Worm (Caenorhabditis elegans): ENCODE measurements around the gene sorf-2.

sorf-2 gene

DNA sequence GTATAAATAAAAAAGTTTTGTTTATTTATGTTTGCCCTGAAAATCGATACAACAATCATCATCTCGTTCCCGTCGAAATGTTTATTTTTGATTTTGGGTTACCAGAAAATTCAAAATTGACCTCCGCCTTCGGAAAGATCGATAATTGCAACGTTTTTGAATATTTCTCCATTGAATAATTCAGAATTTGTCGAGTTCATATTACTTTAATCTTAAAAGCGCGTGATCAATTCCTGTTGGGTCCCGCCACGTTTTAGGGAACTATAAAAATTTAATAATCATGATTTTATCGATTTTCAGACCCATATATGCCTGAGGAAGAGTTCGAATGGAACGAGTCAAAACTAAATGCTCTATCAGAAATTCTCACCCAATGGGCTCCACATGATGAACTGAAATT is at the start of gene sorf-2:
Gene sorf-2, plus strand, starts transcription at position 301 of the 400 bp plus-strand sequence.
- no peak for TF ChIP-seq dao-5 (tag; optimal IDR thresholded peaks at IDR 0.05)
- TF ChIP-seq him-1 (tag; optimal IDR thresholded peaks at IDR 0.05) = no peak
- TF ChIP-seq W03F9.2 (tag; optimal IDR thresholded peaks at IDR 0.05) = no peak

DNA sequence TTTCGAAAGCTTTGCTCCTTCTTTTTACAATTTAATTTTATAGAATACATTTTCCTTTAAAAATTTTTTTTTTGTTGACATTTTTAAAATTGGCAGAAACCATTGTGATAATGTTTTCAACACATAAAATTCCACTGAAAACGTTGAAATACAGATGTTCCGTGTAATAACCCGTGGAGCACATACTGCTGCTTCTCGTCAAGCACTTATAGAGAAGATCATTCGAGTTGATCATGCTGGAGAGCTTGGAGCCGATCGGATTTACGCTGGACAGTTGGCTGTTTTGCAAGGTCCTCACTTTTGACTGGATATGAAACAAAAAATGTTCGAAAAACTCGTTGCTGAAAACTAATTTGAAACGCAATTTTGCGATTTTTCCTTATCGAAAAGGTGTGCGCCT is 48.7 kb upstream of the sorf-2 start, which contains the start of gene clk-1:
Gene clk-1, plus strand, starts transcription at position 155 of the 400 bp plus-strand sequence.
- no peak for TF ChIP-seq W03F9.2 (tag; optimal IDR thresholded peaks at IDR 0.05)
- no peak for TF ChIP-seq him-1 (tag; optimal IDR thresholded peaks at IDR 0.05)
- TF ChIP-seq dao-5 (tag; optimal IDR thresholded peaks at IDR 0.05) = no peak

DNA sequence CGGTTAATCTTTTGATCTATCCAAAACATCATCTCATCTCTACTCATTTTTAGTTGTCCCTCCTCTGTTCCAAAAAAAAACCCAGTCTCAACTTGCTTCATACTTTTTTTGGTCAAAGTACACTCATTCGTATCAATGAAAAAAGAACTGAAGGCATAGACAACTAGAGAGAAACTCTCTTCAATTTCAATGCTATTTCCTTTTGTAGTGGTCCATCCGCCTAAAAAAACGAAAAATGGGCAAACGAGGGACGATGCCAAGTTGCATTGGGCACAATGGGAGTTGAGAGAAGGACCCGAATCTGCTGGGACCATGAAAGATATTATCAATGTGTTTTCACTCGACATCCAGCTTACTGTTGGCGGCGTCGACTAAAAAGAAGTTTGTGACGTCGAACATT is 46.2 kb upstream of the sorf-2 start:
- TF ChIP-seq him-1 (tag; optimal IDR thresholded peaks at IDR 0.05) (no peak), W03F9.2 (tag; optimal IDR thresholded peaks at IDR 0.05) (no peak), dao-5 (tag; optimal IDR thresholded peaks at IDR 0.05) (no peak)

DNA sequence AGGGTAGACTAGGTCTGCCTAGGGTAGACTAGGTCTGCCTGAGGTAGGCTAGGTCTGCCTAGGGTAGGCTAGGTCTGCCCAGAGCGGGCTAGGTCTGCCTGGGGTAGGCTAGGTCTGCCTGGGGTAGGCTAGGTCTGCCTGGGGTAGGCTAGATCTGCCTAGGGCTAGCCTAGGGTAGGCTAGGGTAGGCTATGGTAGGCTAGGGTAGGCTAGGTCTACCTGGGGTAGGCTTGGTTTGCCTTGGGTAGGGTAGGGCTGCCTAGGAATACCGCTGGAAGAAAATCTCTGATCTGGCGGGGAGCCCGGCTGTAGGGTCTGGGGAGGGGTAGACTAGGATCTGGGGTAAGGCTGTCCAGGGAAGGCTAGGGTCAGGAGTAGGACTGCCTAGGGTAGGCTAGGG is 40.9 kb upstream of the sorf-2 start:
- TF ChIP-seq W03F9.2 (tag; optimal IDR thresholded peaks at IDR 0.05) (no peak), dao-5 (tag; optimal IDR thresholded peaks at IDR 0.05) (no peak), him-1 (tag; optimal IDR thresholded peaks at IDR 0.05) (no peak)

DNA sequence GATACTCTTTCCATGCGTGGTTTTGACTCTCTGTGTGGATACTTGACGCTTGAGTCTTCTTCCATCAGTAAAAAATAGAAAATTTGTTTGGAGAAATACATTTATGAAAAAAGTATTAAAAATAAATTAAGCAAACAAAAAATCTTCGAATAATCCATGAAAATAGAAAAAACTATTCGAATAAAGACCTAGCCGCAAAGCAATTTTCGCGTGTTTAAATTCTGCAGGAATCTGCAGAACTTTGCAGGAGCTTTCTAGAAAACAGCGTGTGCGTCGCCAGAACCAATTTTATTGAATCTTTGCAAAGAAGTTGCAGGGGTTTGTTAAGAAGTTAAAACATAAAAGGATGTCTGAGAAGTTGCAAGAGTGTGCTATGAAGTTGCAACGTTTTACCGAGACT is 40.2 kb upstream of the sorf-2 start, which contains the start of gene ZC395.11:
Gene ZC395.11, minus strand, starts transcription at position 101 of the 400 bp plus-strand sequence.
- no peak for TF ChIP-seq him-1 (tag; optimal IDR thresholded peaks at IDR 0.05)
- no peak for TF ChIP-seq W03F9.2 (tag; optimal IDR thresholded peaks at IDR 0.05)
- no peak for TF ChIP-seq dao-5 (tag; optimal IDR thresholded peaks at IDR 0.05)

DNA sequence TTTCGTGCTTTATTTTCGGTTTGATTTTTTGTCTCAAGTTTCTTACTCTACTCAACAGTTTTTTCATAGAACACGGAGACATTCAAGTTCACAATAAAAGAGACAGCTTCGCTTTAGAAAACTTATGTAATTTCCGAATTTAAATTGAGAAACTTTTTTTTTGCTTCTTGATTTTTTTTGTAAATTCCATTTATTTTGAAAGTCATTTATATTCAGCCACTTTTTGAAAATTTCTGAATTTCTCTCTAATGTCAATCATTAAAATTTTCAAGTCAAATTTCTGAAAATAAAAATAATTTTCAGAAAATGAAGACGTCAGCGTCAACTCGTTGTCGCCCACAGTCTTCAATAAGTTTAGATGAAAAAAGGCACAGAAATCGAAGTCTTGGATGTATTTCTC is 38.5 kb upstream of the sorf-2 start, which contains the start of gene T15B12.1:
Gene T15B12.1, plus strand, starts transcription at position 301 of the 400 bp plus-strand sequence.
- TF ChIP-seq dao-5 (tag; optimal IDR thresholded peaks at IDR 0.05) (no peak), him-1 (tag; optimal IDR thresholded peaks at IDR 0.05) (no peak), W03F9.2 (tag; optimal IDR thresholded peaks at IDR 0.05) (no peak)

DNA sequence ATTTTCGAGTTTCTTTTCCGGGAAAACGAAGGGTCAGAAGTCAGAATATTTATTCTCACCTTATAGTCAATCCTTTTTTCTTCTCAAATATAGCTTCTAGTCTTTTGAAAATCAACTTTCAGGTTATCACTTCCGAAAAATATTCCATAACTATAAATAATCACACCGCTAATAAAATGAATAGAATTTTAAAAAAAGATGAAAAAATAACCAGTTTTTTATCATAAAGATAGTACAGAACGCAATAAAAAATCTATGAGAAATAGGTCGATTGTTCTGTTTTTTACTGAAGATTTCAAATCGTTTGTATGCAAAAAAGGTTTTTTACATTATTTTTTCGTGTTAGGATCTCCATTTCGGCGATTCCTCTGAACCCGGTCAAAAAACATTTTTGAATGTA is 36.2 kb upstream of the sorf-2 start:
- TF ChIP-seq W03F9.2 (tag; optimal IDR thresholded peaks at IDR 0.05) (no peak), him-1 (tag; optimal IDR thresholded peaks at IDR 0.05) (no peak), dao-5 (tag; optimal IDR thresholded peaks at IDR 0.05) (no peak)

DNA sequence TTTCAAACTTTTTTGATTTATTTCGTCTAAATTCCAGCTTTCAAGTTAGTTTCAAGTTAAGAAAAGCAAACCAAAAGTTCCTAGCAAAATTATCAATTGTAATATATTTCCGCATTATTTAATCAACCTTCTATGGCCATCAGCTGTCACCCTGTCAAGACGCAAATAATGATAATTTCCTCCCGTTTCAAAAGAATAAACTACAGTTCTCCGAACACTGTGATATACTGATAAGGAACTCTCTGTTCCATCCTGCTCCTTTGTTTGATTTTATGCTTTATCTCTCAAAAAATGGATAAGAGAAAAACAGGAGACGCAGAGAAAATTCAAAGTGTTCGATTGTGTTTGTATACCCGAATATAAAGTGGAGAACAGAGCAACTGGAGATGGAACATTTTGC is 35.1 kb upstream of the sorf-2 start:
- no peak for TF ChIP-seq him-1 (tag; optimal IDR thresholded peaks at IDR 0.05)
- no peak for TF ChIP-seq W03F9.2 (tag; optimal IDR thresholded peaks at IDR 0.05)
- TF ChIP-seq dao-5 (tag; optimal IDR thresholded peaks at IDR 0.05) = no peak

DNA sequence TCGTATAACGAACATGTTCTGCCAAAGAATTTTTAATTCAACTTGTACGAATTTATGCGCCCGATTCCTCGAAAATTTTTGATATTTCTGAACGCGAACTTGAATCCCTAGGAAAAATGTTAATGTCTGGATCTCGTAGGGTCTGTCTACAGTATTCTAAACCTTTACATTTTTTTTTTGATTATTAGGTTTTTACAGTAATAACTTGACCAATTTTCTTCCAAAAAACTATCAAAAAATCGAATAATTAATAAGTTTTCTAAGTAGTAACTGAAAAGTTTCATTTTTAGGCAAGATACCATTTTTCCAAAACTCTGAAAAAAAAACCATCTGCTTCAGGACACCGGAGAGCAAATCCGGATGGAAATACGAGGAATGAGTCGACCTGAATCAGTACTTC is 32.1 kb upstream of the sorf-2 start:
- no peak for TF ChIP-seq dao-5 (tag; optimal IDR thresholded peaks at IDR 0.05)
- no peak for TF ChIP-seq him-1 (tag; optimal IDR thresholded peaks at IDR 0.05)
- TF ChIP-seq W03F9.2 (tag; optimal IDR thresholded peaks at IDR 0.05) = no peak

DNA sequence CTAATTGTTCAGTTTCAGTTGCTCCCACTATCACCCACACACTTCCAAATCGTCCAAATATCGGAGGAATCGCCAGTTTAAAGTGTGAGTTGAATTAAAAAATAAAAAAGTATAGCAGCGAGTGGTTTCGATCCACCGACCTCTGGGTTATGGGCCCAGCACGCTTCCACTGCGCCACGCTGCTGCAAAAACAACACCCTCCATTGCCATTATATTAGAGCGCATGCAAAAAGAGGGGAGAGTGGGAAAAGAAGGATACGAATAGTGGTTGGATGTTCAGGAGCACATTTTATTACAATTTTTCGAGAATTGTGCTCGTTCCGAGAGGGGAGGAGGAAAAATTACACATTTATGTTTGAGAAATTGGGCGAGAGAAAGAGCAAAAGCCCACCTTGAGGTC is 31.6 kb upstream of the sorf-2 start:
- TF ChIP-seq him-1 (tag; optimal IDR thresholded peaks at IDR 0.05) (peak; percentile 67), W03F9.2 (tag; optimal IDR thresholded peaks at IDR 0.05) (no peak), dao-5 (tag; optimal IDR thresholded peaks at IDR 0.05) (peak; percentile 73)

DNA sequence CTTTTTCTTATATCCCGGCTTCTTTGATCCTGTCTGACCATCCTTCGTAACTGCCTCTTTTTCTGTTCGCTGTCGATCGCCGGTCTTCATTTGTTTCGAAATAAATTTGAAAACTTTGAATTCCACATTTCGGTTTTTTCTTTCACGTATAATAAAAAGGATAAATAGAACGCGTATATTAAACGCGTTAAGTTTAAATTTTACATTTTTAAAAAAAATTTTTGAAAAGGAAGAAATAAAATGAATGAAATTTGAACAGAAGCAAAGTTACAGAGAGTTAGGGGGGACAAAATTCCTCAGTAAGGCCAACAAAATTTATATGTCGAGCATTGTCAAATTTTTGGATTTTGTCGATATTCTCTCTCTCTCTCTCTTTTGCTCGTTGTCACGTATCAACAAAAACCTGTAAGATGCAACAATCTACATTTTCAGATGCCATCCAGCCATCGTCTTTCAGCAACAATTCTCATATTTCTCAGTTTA is 24.6 kb upstream of the sorf-2 start, which contains the start of the genes T15B12.2 and F52C9.5:
Gene T15B12.2, minus strand, starts transcription at position 101 of the 483 bp plus-strand sequence.
Gene F52C9.5, plus strand, starts transcription at position 433 of the 483 bp plus-strand sequence.
- TF ChIP-seq W03F9.2 (tag; optimal IDR thresholded peaks at IDR 0.05) = no peak
- no peak for TF ChIP-seq dao-5 (tag; optimal IDR thresholded peaks at IDR 0.05)
- no peak for TF ChIP-seq him-1 (tag; optimal IDR thresholded peaks at IDR 0.05)

DNA sequence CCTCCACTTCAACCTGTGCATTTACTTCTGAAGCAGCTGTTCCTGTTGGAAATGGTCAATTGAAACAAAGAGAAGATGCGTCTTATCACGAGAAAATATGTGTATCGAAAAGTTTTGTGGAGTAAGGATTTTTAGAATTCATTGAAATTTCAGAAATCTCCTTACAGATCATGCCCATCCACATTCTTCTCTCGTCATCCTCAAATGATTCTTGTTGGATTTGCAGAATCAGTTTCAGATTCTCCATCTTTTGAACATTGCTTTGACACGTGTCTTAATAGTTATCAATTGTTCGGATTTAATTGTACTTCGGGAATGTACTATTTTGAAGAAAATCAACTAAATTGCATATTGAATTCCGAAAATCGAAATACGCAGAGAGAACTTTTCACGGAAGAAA is 22.4 kb upstream of the sorf-2 start:
- TF ChIP-seq dao-5 (tag; optimal IDR thresholded peaks at IDR 0.05) (no peak), W03F9.2 (tag; optimal IDR thresholded peaks at IDR 0.05) (no peak), him-1 (tag; optimal IDR thresholded peaks at IDR 0.05) (no peak)

DNA sequence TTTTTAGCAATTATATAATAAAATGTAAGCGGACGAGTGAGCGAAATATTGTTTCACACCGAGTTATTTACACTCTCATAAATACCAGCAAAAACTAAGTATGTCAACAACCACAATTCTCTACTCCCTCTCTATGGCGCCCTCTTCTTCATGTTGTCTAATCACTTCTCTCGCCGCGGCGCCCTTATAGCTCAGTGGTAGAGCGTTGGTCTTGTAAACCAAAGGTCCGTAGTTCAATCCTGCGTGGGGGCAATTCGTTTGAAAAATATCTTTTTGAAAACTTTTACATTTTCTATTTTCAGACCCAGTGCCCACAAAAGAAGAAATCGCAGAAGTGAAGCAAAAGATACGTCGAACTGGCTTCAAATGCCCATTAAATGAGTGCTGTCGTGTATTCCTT is 20.7 kb upstream of the sorf-2 start:
- TF ChIP-seq him-1 (tag; optimal IDR thresholded peaks at IDR 0.05) (peak; percentile 53), dao-5 (tag; optimal IDR thresholded peaks at IDR 0.05) (peak; percentile 66), W03F9.2 (tag; optimal IDR thresholded peaks at IDR 0.05) (peak; percentile 23)

DNA sequence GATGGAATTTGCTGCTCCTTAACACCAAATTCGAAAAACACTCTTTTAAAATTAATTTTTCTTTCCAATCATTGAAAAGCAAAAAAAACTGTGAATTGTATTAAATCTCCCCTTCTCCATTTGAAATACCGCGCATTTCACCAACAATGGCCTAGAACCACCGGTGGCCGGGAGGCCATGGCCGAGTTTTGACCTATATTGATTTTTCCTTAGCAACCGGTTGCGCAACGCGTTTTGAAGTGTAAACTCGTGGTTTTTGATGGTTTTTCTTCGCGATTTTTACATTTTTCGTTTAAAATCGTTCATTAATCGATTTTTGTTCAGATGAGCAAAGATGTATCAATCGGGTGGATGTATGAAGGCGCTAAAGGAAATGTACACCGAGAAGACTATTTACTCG is 18.1 kb upstream of the sorf-2 start, which contains the start of gene mog-3:
Gene mog-3, plus strand, starts transcription at position 319 of the 400 bp plus-strand sequence.
- TF ChIP-seq dao-5 (tag; optimal IDR thresholded peaks at IDR 0.05) (no peak), him-1 (tag; optimal IDR thresholded peaks at IDR 0.05) (no peak), W03F9.2 (tag; optimal IDR thresholded peaks at IDR 0.05) (no peak)

DNA sequence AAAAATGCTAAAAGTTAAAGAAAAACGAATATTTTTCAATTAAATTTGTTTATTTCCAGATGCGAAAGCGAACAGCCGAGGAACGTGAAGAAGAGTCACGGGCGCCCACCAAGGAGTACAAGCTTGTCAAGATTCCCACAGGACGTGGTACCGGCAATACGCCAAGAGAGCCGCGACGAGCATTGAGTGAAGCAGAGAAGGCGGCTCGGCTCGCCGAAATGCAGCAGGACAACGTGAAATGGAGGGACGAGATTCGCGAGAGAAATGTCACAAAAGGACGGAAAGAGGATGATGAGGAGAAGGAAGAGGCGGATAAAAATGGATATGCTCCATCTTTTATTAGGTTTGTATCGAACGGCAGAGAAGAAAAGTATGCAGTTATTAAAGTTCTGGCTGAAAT is 16.0 kb upstream of the sorf-2 start:
- TF ChIP-seq W03F9.2 (tag; optimal IDR thresholded peaks at IDR 0.05) (no peak), him-1 (tag; optimal IDR thresholded peaks at IDR 0.05) (no peak), dao-5 (tag; optimal IDR thresholded peaks at IDR 0.05) (no peak)
